Fruit fly (Drosophila melanogaster): ENCODE data around the gene CG3558.

CG3558 gene

dm6 chr2L:3039774-3040173, 47.1 kb downstream of the CG3558 start, which contains the start of the genes cnir and CG17221 (continued):
- TF ChIP-seq CG9797 (GFP tag; optimal IDR thresholded peaks at IDR 0.05) (peak; percentile 27), Ptx1 (GFP tag; IDR thresholded peaks at IDR 0.05) (no peak), sug (tag; optimal IDR thresholded peaks at IDR 0.05) (peak; percentile 78), CG4360 (GFP tag; IDR thresholded peaks at IDR 0.05) (no peak), Ssrp (tag; optimal IDR thresholded peaks at IDR 0.05) (peak; percentile 37), CG15601 (tag; optimal IDR thresholded peaks at IDR 0.05) (peak; percentile 49), CHES-1-like (GFP tag; optimal IDR thresholded peaks at IDR 0.05) (peak; percentile 79), Optix (GFP tag; IDR thresholded peaks at IDR 0.05) (no peak), Fer1 (GFP tag; optimal IDR thresholded peaks at IDR 0.05) (peak; percentile 79), Hey (tag; optimal IDR thresholded peaks at IDR 0.05) (no peak), CG10366 (GFP tag; IDR thresholded peaks at IDR 0.05) (peak; percentile 42), CG1529 (GFP tag; optimal IDR thresholded peaks at IDR 0.05) (no peak), CG34224 (GFP tag; IDR thresholded peaks at IDR 0.05; ENCODE audit: partially characterized antibody) (peak; percentile 53), Camta (GFP tag; optimal IDR thresholded peaks at IDR 0.05) (peak; percentile 60), fu2 (GFP tag; optimal IDR thresholded peaks at IDR 0.05) (peak; percentile 71), Drgx (GFP tag; IDR thresholded peaks at IDR 0.05) (no peak), pnt (GFP tag; optimal IDR thresholded peaks at IDR 0.05) (peak; percentile 41), CG13624 (GFP tag; optimal IDR thresholded peaks at IDR 0.05) (peak; percentile 85), CG12659 (GFP tag; optimal IDR thresholded peaks at IDR 0.05) (peak; percentile 75), jigr1 (GFP tag; IDR thresholded peaks at IDR 0.05) (no peak; the same call in 2 of the 3 replicates), D19A (tag; optimal IDR thresholded peaks at IDR 0.05) (peak; percentile 37), CG11723 (GFP tag; optimal IDR thresholded peaks at IDR 0.05) (peak; percentile 34), CG3995 (GFP tag; optimal IDR thresholded peaks at IDR 0.05) (peak; percentile 46), sima (GFP tag; optimal IDR thresholded peaks at IDR 0.05) (no peak), Meics (GFP tag; optimal IDR thresholded peaks at IDR 0.05) (peak; percentile 88), Rx (GFP tag; IDR thresholded peaks at IDR 0.05) (no peak), Lhr (GFP tag; optimal IDR thresholded peaks at IDR 0.05) (no peak), phol (tag; optimal IDR thresholded peaks at IDR 0.05) (peak; percentile 73), lbe (GFP tag; optimal IDR thresholded peaks at IDR 0.05) (peak; percentile 81), hbn (GFP tag; IDR thresholded peaks at IDR 0.05; ENCODE audit: partially characterized antibody) (peak; percentile 62; the same call in 1 of the 2 replicates), CG2875 (GFP tag; optimal IDR thresholded peaks at IDR 0.05) (no peak), CG15073 (GFP tag; optimal IDR thresholded peaks at IDR 0.05) (no peak), CkIIα-i1 (GFP tag; IDR thresholded peaks at IDR 0.05) (no peak), ash1 (GFP tag; optimal IDR thresholded peaks at IDR 0.05) (no peak), ro (GFP tag; IDR thresholded peaks at IDR 0.05) (no peak), CG12942 (GFP tag; optimal IDR thresholded peaks at IDR 0.05) (peak; percentile 54), CG12155 (GFP tag; optimal IDR thresholded peaks at IDR 0.05) (peak; percentile 71), CG6654 (GFP tag; optimal IDR thresholded peaks at IDR 0.05) (no peak), CG9932 (GFP tag; IDR thresholded peaks at IDR 0.05) (peak; percentile 72), hkb (optimal IDR thresholded peaks at IDR 0.05) (no peak), hkb (GFP tag; IDR thresholded peaks at IDR 0.05) (no peak), sob (GFP tag; IDR thresholded peaks at IDR 0.05) (peak; percentile 60), Max (GFP tag; optimal IDR thresholded peaks at IDR 0.05) (peak; percentile 77), CG16863 (GFP tag; optimal IDR thresholded peaks at IDR 0.05) (peak; percentile 62), lmd (GFP tag; IDR thresholded peaks at IDR 0.05) (no peak), CG10654 (GFP tag; optimal IDR thresholded peaks at IDR 0.05) (peak; percentile 60), Bdp1 (GFP tag; optimal IDR thresholded peaks at IDR 0.05) (no peak), grau (tag; optimal IDR thresholded peaks at IDR 0.05) (peak; percentile 67), az2 (GFP tag; optimal IDR thresholded peaks at IDR 0.05) (peak; percentile 75), CG7987 (GFP tag; optimal IDR thresholded peaks at IDR 0.05) (peak; percentile 29), CG8388 (GFP tag; optimal IDR thresholded peaks at IDR 0.05) (peak; percentile 23), CG4424 (GFP tag; optimal IDR thresholded peaks at IDR 0.05) (peak; percentile 68)
